Fruit fly (Drosophila melanogaster) whole organism, prepupa: ENCODE results near the gene CG5162.

Source experiments
- Blimp-1 ChIP-seq: fragments of 200-800 bp; sonication (Bioruptor generic); optimal IDR thresholded peaks from 3 replicates; lab custom pipeline; 2017; ENCODE audit warnings: missing biosample characterization, missing genetic modification characterization, mild to moderate bottlenecking, moderate library complexity, missing genetic modification reagents
- CG10631 ChIP-seq: fragments of 200-800 bp; sonication (Bioruptor generic); optimal IDR thresholded peaks from 2 replicates; lab custom pipeline; 2016; ENCODE audit warnings: missing biosample characterization, missing genetic modification characterization
- CG11294 ChIP-seq: fragments of 200-800 bp; sonication (Bioruptor generic); IDR thresholded peaks from 2 replicates; pipeline ENCODE4 v1.3.6; 2022; ENCODE audit warnings: missing biosample characterization, missing genetic modification characterization
- CG11762 ChIP-seq: fragments of 200-800 bp; sonication (Bioruptor generic); optimal IDR thresholded peaks from 3 replicates; lab custom pipeline; 2016; ENCODE audit warnings: missing biosample characterization, missing genetic modification characterization; ENCODE audit not compliant: insufficient read depth
- CG15336 ChIP-seq: fragments of 200-800 bp; sonication (Bioruptor generic); IDR thresholded peaks from 2 replicates; pipeline ENCODE4 v1.3.6; 2022; ENCODE audit warnings: missing biosample characterization, missing genetic modification characterization
- CG16779 ChIP-seq: fragments of 200-800 bp; sonication (Bioruptor generic); optimal IDR thresholded peaks from 3 replicates; lab custom pipeline; 2017; ENCODE audit warnings: missing biosample characterization, mild to moderate bottlenecking, missing genetic modification characterization
- CG31627 ChIP-seq: fragments of 200-800 bp; sonication (Bioruptor generic); optimal IDR thresholded peaks from 3 replicates; lab custom pipeline; 2016; ENCODE audit warnings: missing biosample characterization, missing genetic modification characterization
- CG32006 ChIP-seq: fragments of 200-800 bp; sonication (Bioruptor generic); optimal IDR thresholded peaks from 3 replicates; lab custom pipeline; 2017; ENCODE audit warnings: missing biosample characterization, mild to moderate bottlenecking, missing genetic modification characterization
- CG34406 ChIP-seq: fragments of 200-800 bp; sonication (Bioruptor generic); optimal IDR thresholded peaks from 3 replicates; lab custom pipeline; 2016; ENCODE audit warnings: missing biosample characterization, missing genetic modification characterization
- CG3919 ChIP-seq: fragments of 200-800 bp; sonication (Bioruptor generic); optimal IDR thresholded peaks from 3 replicates; lab custom pipeline; 2016; ENCODE audit warnings: missing biosample characterization, missing genetic modification characterization
- CG4318 ChIP-seq: fragments of 200-800 bp; sonication (Bioruptor generic); optimal IDR thresholded peaks from 3 replicates; lab custom pipeline; 2017; ENCODE audit warnings: missing biosample characterization, mild to moderate bottlenecking, missing genetic modification characterization
- CG6163 ChIP-seq: fragments of 200-800 bp; sonication (Bioruptor generic); IDR thresholded peaks from 3 replicates; pipeline ENCODE4 v1.3.6; 2022; ENCODE audit warnings: missing biosample characterization, missing genetic modification characterization
- CG6276 ChIP-seq: fragments of 200-800 bp; sonication (Bioruptor generic); optimal IDR thresholded peaks from 2 replicates; lab custom pipeline; 2017; ENCODE audit warnings: missing biosample characterization, mild to moderate bottlenecking, missing genetic modification characterization
- CG6792 ChIP-seq: fragments of 200-800 bp; sonication (Bioruptor generic); optimal IDR thresholded peaks from 3 replicates; lab custom pipeline; 2016; ENCODE audit warnings: missing biosample characterization, missing genetic modification characterization
- CG6808 ChIP-seq: fragments of 200-800 bp; sonication (Bioruptor generic); optimal IDR thresholded peaks from 3 replicates; lab custom pipeline; 2017; ENCODE audit warnings: missing biosample characterization, missing genetic modification characterization, mild to moderate bottlenecking, moderate library complexity, missing genetic modification reagents
- CG6854 ChIP-seq: fragments of 200-800 bp; sonication (Bioruptor generic); optimal IDR thresholded peaks from 2 replicates; lab custom pipeline; 2017; ENCODE audit warnings: missing biosample characterization, mild to moderate bottlenecking, missing genetic modification characterization
- CG7368 ChIP-seq: fragments of 200-800 bp; sonication (Bioruptor generic); optimal IDR thresholded peaks from 3 replicates; lab custom pipeline; 2016; ENCODE audit warnings: missing biosample characterization, missing genetic modification characterization
- CG8319 ChIP-seq: fragments of 200-800 bp; sonication (Bioruptor generic); optimal IDR thresholded peaks from 3 replicates; lab custom pipeline; 2016; ENCODE audit warnings: missing biosample characterization, missing genetic modification characterization
- CG8632 ChIP-seq: fragments of 200-800 bp; sonication (Bioruptor generic); optimal IDR thresholded peaks from 3 replicates; lab custom pipeline; 2016; ENCODE audit warnings: missing biosample characterization, missing genetic modification characterization
- Eip75B ChIP-seq: fragments of 200-800 bp; sonication (Bioruptor generic); optimal IDR thresholded peaks from 3 replicates; lab custom pipeline; 2016; ENCODE audit warnings: missing biosample characterization, missing genetic modification characterization
- Eip78C ChIP-seq: fragments of 200-800 bp; sonication (Bioruptor generic); peaks from one replicate; lab custom pipeline; 2016; ENCODE audit warnings: missing biosample characterization, missing genetic modification characterization
- Eip93F ChIP-seq: fragments of 200-800 bp; sonication (Bioruptor generic); optimal IDR thresholded peaks from 2 replicates; lab custom pipeline; 2016; ENCODE audit warnings: missing biosample characterization, mild to moderate bottlenecking, missing genetic modification characterization
- Gug ChIP-seq: fragments of 200-800 bp; sonication (Bioruptor generic); IDR thresholded peaks from 2 replicates; pipeline ENCODE4 v1.3.6; 2022; ENCODE audit warnings: missing biosample characterization, missing genetic modification characterization
- Hr38 ChIP-seq: sonication (Bioruptor generic); optimal IDR thresholded peaks from 2 replicates; lab custom pipeline; 2016; ENCODE audit warnings: missing biosample characterization, missing genetic modification characterization
- Hr39 ChIP-seq: fragments of 200-800 bp; sonication (Bioruptor generic); optimal IDR thresholded peaks from 2 replicates; lab custom pipeline; 2016; ENCODE audit warnings: missing biosample characterization, missing genetic modification characterization
- Met ChIP-seq: fragments of 200-800 bp; sonication (Bioruptor generic); optimal IDR thresholded peaks from 3 replicates; lab custom pipeline; 2016; ENCODE audit warnings: missing biosample characterization, missing genetic modification characterization
- Smox ChIP-seq: fragments of 200-800 bp; sonication (Bioruptor generic); optimal IDR thresholded peaks from 3 replicates; lab custom pipeline; 2016; ENCODE audit warnings: missing biosample characterization, missing genetic modification characterization
- Sox102F ChIP-seq: fragments of 200-800 bp; sonication (Bioruptor generic); optimal IDR thresholded peaks from 2 replicates; lab custom pipeline; 2016; ENCODE audit warnings: missing biosample characterization, mild to moderate bottlenecking, missing genetic modification characterization
- Sox14 ChIP-seq: fragments of 200-800 bp; sonication (Bioruptor generic); optimal IDR thresholded peaks from 3 replicates; lab custom pipeline; 2016; ENCODE audit warnings: missing biosample characterization, missing genetic modification characterization
- Sox15 ChIP-seq: fragments of 200-800 bp; sonication (Bioruptor generic); optimal IDR thresholded peaks from 3 replicates; lab custom pipeline; 2016; ENCODE audit warnings: missing biosample characterization, missing genetic modification characterization
- achi ChIP-seq: fragments of 200-800 bp; sonication (Bioruptor generic); optimal IDR thresholded peaks from 3 replicates; lab custom pipeline; 2016; ENCODE audit warnings: missing biosample characterization, missing genetic modification characterization
- acj6 ChIP-seq: fragments of 200-800 bp; sonication (Bioruptor generic); optimal IDR thresholded peaks from 3 replicates; lab custom pipeline; 2016; ENCODE audit warnings: missing biosample characterization, missing genetic modification characterization
- cyc ChIP-seq: fragments of 200-800 bp; sonication (Bioruptor generic); optimal IDR thresholded peaks from 3 replicates; lab custom pipeline; 2016; ENCODE audit warnings: missing biosample characterization, missing genetic modification characterization
- dac ChIP-seq: fragments of 200-800 bp; sonication (Bioruptor generic); optimal IDR thresholded peaks from 2 replicates; lab custom pipeline; 2017; ENCODE audit warnings: missing biosample characterization, mild to moderate bottlenecking, missing genetic modification characterization
- dsx ChIP-seq: fragments of 200-800 bp; optimal IDR thresholded peaks from 3 replicates; lab custom pipeline; 2019; ENCODE audit warnings: missing biosample characterization, mild to moderate bottlenecking, missing genetic modification characterization, moderate library complexity; ENCODE audit not compliant: poor library complexity, severe bottlenecking
- eg ChIP-seq: fragments of 200-800 bp; sonication (Bioruptor generic); IDR thresholded peaks from 3 replicates; pipeline ENCODE4 v1.3.6; 2022; ENCODE audit warnings: missing biosample characterization, missing genetic modification characterization
- esn ChIP-seq: fragments of 200-800 bp; sonication (Bioruptor generic); optimal IDR thresholded peaks from 2 replicates; lab custom pipeline; 2016; ENCODE audit warnings: missing biosample characterization, mild to moderate bottlenecking, missing genetic modification characterization, moderate library complexity
- fd85E ChIP-seq: fragments of 200-800 bp; sonication (Bioruptor generic); optimal IDR thresholded peaks from 3 replicates; lab custom pipeline; 2016; ENCODE audit warnings: missing biosample characterization, missing genetic modification characterization
- lz ChIP-seq: fragments of 200-800 bp; sonication (Bioruptor generic); optimal IDR thresholded peaks from 3 replicates; lab custom pipeline; 2016; ENCODE audit warnings: missing biosample characterization, missing genetic modification characterization
- net ChIP-seq: fragments of 200-800 bp; sonication (Bioruptor generic); optimal IDR thresholded peaks from 3 replicates; lab custom pipeline; 2016; ENCODE audit warnings: missing biosample characterization, missing genetic modification characterization
- pdm3 ChIP-seq: fragments of 200-800 bp; sonication (Bioruptor generic); optimal IDR thresholded peaks from 3 replicates; lab custom pipeline; 2016; ENCODE audit warnings: missing biosample characterization, missing genetic modification characterization
- salr ChIP-seq, 2 experiments: fragments of 200-800 bp; sonication (Bioruptor generic); optimal IDR thresholded peaks; 3 replicates each; lab custom pipeline; 2016 to 2018; ENCODE audit warnings: missing biosample characterization in 2 of 2, missing genetic modification characterization in 2 of 2, mild to moderate bottlenecking in 1 of 2
- spab ChIP-seq: fragments of 200-800 bp; sonication (Bioruptor generic); optimal IDR thresholded peaks from 2 replicates; lab custom pipeline; 2017; ENCODE audit warnings: missing biosample characterization, mild to moderate bottlenecking, missing genetic modification characterization, missing genetic modification reagents
- ss ChIP-seq, 2 experiments: fragments of 200-800 bp; sonication (Bioruptor generic); optimal IDR thresholded peaks; 2 replicates in 1 of 2; 3 replicates in 1 of 2; lab custom pipeline; 2017 to 2018; ENCODE audit warnings: mild to moderate bottlenecking in 2 of 2, missing biosample characterization in 2 of 2, missing genetic modification characterization in 2 of 2, moderate library complexity in 1 of 2
- svp ChIP-seq: fragments of 200-800 bp; sonication (Bioruptor generic); peaks from one replicate; lab custom pipeline; 2016; ENCODE audit warnings: missing biosample characterization, missing genetic modification characterization
- topi ChIP-seq: fragments of 200-800 bp; sonication (Bioruptor generic); optimal IDR thresholded peaks from 3 replicates; lab custom pipeline; 2016; ENCODE audit warnings: missing biosample characterization, missing genetic modification characterization
- vri ChIP-seq: fragments of 200-800 bp; sonication (Bioruptor generic); optimal IDR thresholded peaks from 3 replicates; lab custom pipeline; 2016; ENCODE audit warnings: missing biosample characterization, mild to moderate bottlenecking, missing genetic modification characterization

CG5162 gene

dm6 chrX:17175558-17176189 lies 39.4 kb upstream of the CG5162 start (continued):
- TF ChIP-seq esn (GFP tag; lab: Kevin White, UChicago) (peak; percentile 23), Eip75B (GFP tag; lab: Kevin White, UChicago) (no peak), Blimp-1 (GFP tag; lab: Kevin White, UChicago) (no peak), svp (GFP tag; lab: Kevin White, UChicago) (peak; percentile 54), acj6 (peak; percentile 28), salr (GFP tag; optimal IDR thresholded peaks at IDR 0.05; lab: Kevin White, UChicago) (no peak), Hr39 (GFP tag; lab: Kevin White, UChicago) (peak; percentile 53), Met (GFP tag; lab: Kevin White, UChicago) (peak; percentile 34), CG7368 (no peak), lz (GFP tag; lab: Kevin White, UChicago) (peak; percentile 56), Eip93F (GFP tag; lab: Kevin White, UChicago) (no peak), CG34406 (GFP tag; lab: Kevin White, UChicago) (no peak), ss (GFP tag; optimal IDR thresholded peaks at IDR 0.05; lab: Kevin White, UChicago) (no peak), dac (no peak), Sox14 (GFP tag; lab: Kevin White, UChicago) (peak; percentile 14), CG6854 (GFP tag; lab: Kevin White, UChicago) (no peak), CG8319 (GFP tag; lab: Kevin White, UChicago) (no peak), CG10631 (GFP tag; lab: Kevin White, UChicago) (peak; percentile 9), Smox (GFP tag; lab: Kevin White, UChicago) (peak; percentile 19), CG6792 (peak; percentile 4), Eip78C (GFP tag; lab: Kevin White, UChicago) (peak; percentile 71), CG31627 (GFP tag; lab: Kevin White, UChicago) (peak; percentile 37), cyc (peak; percentile 41), CG15336 (GFP tag; lab: Robert Waterston, UW) (no peak), Hr38 (GFP tag; lab: Kevin White, UChicago) (no peak), CG6276 (GFP tag; lab: Kevin White, UChicago) (no peak), spab (GFP tag; lab: Kevin White, UChicago) (no peak), Sox15 (GFP tag; lab: Kevin White, UChicago) (no peak), CG4318 (GFP tag; lab: Kevin White, UChicago) (no peak)

dm6 chrX:17176542-17176941 lies 38.6 kb upstream of the CG5162 start:
- peak; percentile 61 for TF ChIP-seq CG32006 (GFP tag; lab: Kevin White, UChicago)
- peak; percentile 22 for TF ChIP-seq CG6276 (GFP tag; lab: Kevin White, UChicago)
- TF ChIP-seq acj6, result peak; percentile 12
- peak; percentile 22 for TF ChIP-seq CG3919 (GFP tag; lab: Kevin White, UChicago)
- TF ChIP-seq CG15336 (GFP tag; lab: Robert Waterston, UW), result peak; percentile 79
- TF ChIP-seq vri (GFP tag; lab: Kevin White, UChicago), result no peak
- TF ChIP-seq achi, result peak; percentile 37
- no peak for TF ChIP-seq CG6792
- no peak for TF ChIP-seq CG6808
- TF ChIP-seq pdm3, result peak; percentile 49
- no peak for TF ChIP-seq Hr38 (GFP tag; lab: Kevin White, UChicago)
- no peak for TF ChIP-seq CG16779 (tag; lab: Kevin White, UChicago)
- peak; percentile 13 for TF ChIP-seq Sox102F
- TF ChIP-seq Gug, result 0 out of 2 replicates have a peak, but pooled peaks have one; percentile 32
- no peak for TF ChIP-seq CG11762 (GFP tag; lab: Kevin White, UChicago)
- TF ChIP-seq dsx (GFP tag; lab: Kevin White, UChicago), result no peak
- peak; percentile 25 for TF ChIP-seq Hr39 (GFP tag; lab: Kevin White, UChicago)
- TF ChIP-seq esn (GFP tag; lab: Kevin White, UChicago), result peak; percentile 18
- peak; percentile 58 for TF ChIP-seq net (GFP tag; lab: Kevin White, UChicago)
- TF ChIP-seq dac, result peak; percentile 28
- no peak for TF ChIP-seq Sox15 (GFP tag; lab: Kevin White, UChicago)
- TF ChIP-seq CG8632 (GFP tag; lab: Kevin White, UChicago), result no peak
- TF ChIP-seq eg (GFP tag; lab: Robert Waterston, UW), result peak; percentile 70
- TF ChIP-seq topi, result peak; percentile 69
- peak; percentile 46 for TF ChIP-seq svp (GFP tag; lab: Kevin White, UChicago)
- 0 out of 2 replicates have a peak, but pooled peaks have one; percentile 16 for TF ChIP-seq CG11294 (GFP tag; lab: Robert Waterston, UW)
- peak; percentile 35 for TF ChIP-seq Sox14 (GFP tag; lab: Kevin White, UChicago)
- peak; percentile 74 for TF ChIP-seq CG6163 (GFP tag; lab: Robert Waterston, UW)
- TF ChIP-seq CG31627 (GFP tag; lab: Kevin White, UChicago), result peak; percentile 15
- peak; percentile 50 for TF ChIP-seq Eip78C (GFP tag; lab: Kevin White, UChicago)
- peak; percentile 1 for TF ChIP-seq CG34406 (GFP tag; lab: Kevin White, UChicago)
- TF ChIP-seq fd85E (GFP tag; lab: Kevin White, UChicago), result no peak
- TF ChIP-seq cyc, result peak; percentile 48
- peak; percentile 32 for TF ChIP-seq Met (GFP tag; lab: Kevin White, UChicago)
- no peak for TF ChIP-seq Eip93F (GFP tag; lab: Kevin White, UChicago)
